Fruit fly (Drosophila melanogaster) whole organism, embryonic: ENCODE results near the gene HisCl1.

ENCODE experiments used
- Adf1 ChIP-seq: fragments of 200-800 bp; sonication (Bioruptor generic); IDR thresholded peaks from 2 replicates; pipeline ENCODE4 v1.3.6; 2022; ENCODE audit warnings: missing biosample characterization, missing genetic modification characterization
- Antp ChIP-seq: fragments of 200-800 bp; sonication (Bioruptor generic); optimal IDR thresholded peaks from 3 replicates; lab custom pipeline; 2016; ENCODE audit warnings: missing biosample characterization, missing genetic modification characterization
- BEAF-32 ChIP-seq: fragments of 200-800 bp; sonication (Bioruptor generic); optimal IDR thresholded peaks from 3 replicates; lab custom pipeline; 2017; ENCODE audit warnings: missing biosample characterization, missing genetic modification characterization, mild to moderate bottlenecking, moderate library complexity, missing genetic modification reagents
- CG10267 ChIP-seq: fragments of 200-800 bp; sonication (Bioruptor generic); optimal IDR thresholded peaks from 2 replicates; lab custom pipeline; 2018; ENCODE audit warnings: missing biosample characterization, mild to moderate bottlenecking, missing genetic modification characterization, moderate library complexity
- CG12104 ChIP-seq: fragments of 200-800 bp; sonication (Bioruptor generic); optimal IDR thresholded peaks from 3 replicates; lab custom pipeline; 2016; ENCODE audit warnings: missing biosample characterization, missing genetic modification characterization
- CG13624 ChIP-seq: fragments of 200-800 bp; sonication (Bioruptor generic); optimal IDR thresholded peaks from 2 replicates; lab custom pipeline; 2016; ENCODE audit warnings: missing biosample characterization, missing genetic modification characterization
- CG16813 ChIP-seq: fragments of 200-800 bp; sonication (Bioruptor generic); IDR thresholded peaks from 3 replicates; pipeline ENCODE4 v1.3.6; 2022; ENCODE audit warnings: missing biosample characterization, missing genetic modification characterization; ENCODE audit not compliant: partially characterized antibody
- CG2120 ChIP-seq: fragments of 200-800 bp; sonication (Bioruptor generic); optimal IDR thresholded peaks from 3 replicates; lab custom pipeline; 2016; ENCODE audit warnings: missing biosample characterization, missing genetic modification characterization
- CG3065 ChIP-seq: fragments of 200-800 bp; sonication (Bioruptor generic); optimal IDR thresholded peaks from 2 replicates; lab custom pipeline; 2016; ENCODE audit warnings: missing biosample characterization, missing genetic modification characterization
- CG31224 ChIP-seq: fragments of 200-800 bp; sonication (Bioruptor generic); IDR thresholded peaks from 2 replicates; pipeline ENCODE4 v1.3.6; 2022; ENCODE audit warnings: missing biosample characterization, missing genetic modification characterization
- CG31388 ChIP-seq: fragments of 200-800 bp; sonication (Bioruptor generic); optimal IDR thresholded peaks from 2 replicates; lab custom pipeline; 2016; ENCODE audit warnings: missing biosample characterization, missing genetic modification characterization
- CG34376 ChIP-seq: fragments of 200-800 bp; sonication (Bioruptor generic); optimal IDR thresholded peaks from 2 replicates; lab custom pipeline; 2018; ENCODE audit warnings: missing biosample characterization, mild to moderate bottlenecking, missing genetic modification characterization
- CG3726 ChIP-seq: fragments of 200-800 bp; sonication (Bioruptor generic); IDR thresholded peaks from 3 replicates; pipeline ENCODE4, ENCODE4 v1.3.6; 2022; ENCODE audit warnings: missing biosample characterization, missing genetic modification characterization
- CG4404 ChIP-seq: fragments of 200-800 bp; sonication (Bioruptor generic); IDR thresholded peaks from 2 replicates; pipeline ENCODE4 v1.3.6; 2022; ENCODE audit warnings: missing biosample characterization, missing genetic modification characterization
- CG6813 ChIP-seq: fragments of 200-800 bp; sonication (Bioruptor generic); optimal IDR thresholded peaks from 2 replicates; lab custom pipeline; 2017; ENCODE audit warnings: missing biosample characterization, missing genetic modification characterization, mild to moderate bottlenecking, moderate library complexity, missing genetic modification reagents
- CG7786 ChIP-seq: fragments of 200-800 bp; sonication (Bioruptor generic); optimal IDR thresholded peaks from 2 replicates; lab custom pipeline; 2016; ENCODE audit warnings: missing biosample characterization, missing genetic modification characterization
- CG8089 ChIP-seq: fragments of 200-800 bp; sonication (Bioruptor generic); optimal IDR thresholded peaks from 3 replicates; lab custom pipeline; 2016; ENCODE audit warnings: missing biosample characterization, missing genetic modification characterization
- CG8924 ChIP-seq: fragments of 200-800 bp; optimal IDR thresholded peaks from 3 replicates; lab custom pipeline; 2019; ENCODE audit warnings: missing biosample characterization, mild to moderate bottlenecking, missing genetic modification characterization, moderate library complexity
- CG9215 ChIP-seq: fragments of 200-800 bp; sonication (Bioruptor generic); IDR thresholded peaks from 2 replicates; pipeline ENCODE4 v1.3.6; 2022; ENCODE audit warnings: missing biosample characterization, missing genetic modification characterization
- Dad ChIP-seq: fragments of 200-800 bp; sonication (Bioruptor generic); optimal IDR thresholded peaks from 3 replicates; lab custom pipeline; 2016; ENCODE audit warnings: missing biosample characterization, missing genetic modification characterization
- Deaf1 ChIP-seq: fragments of 200-800 bp; optimal IDR thresholded peaks from 3 replicates; lab custom pipeline; 2019; ENCODE audit warnings: missing biosample characterization, mild to moderate bottlenecking, missing genetic modification characterization, moderate library complexity
- Dek ChIP-seq: fragments of 200-800 bp; sonication (Bioruptor generic); optimal IDR thresholded peaks from 3 replicates; lab custom pipeline; 2019; ENCODE audit warnings: missing biosample characterization, mild to moderate bottlenecking, missing genetic modification characterization, moderate library complexity
- Eip74EF ChIP-seq, 2 experiments: fragments of 200-800 bp in 1 of 2; fragments of >200 bp in 1 of 2; sonication (Bioruptor generic) in 1 of 2; optimal IDR thresholded peaks; 2 replicates each; lab custom pipeline; 2017 to 2019; ENCODE audit warnings: missing biosample characterization in 2 of 2, missing genetic modification characterization in 2 of 2, mild to moderate bottlenecking in 1 of 2, moderate library complexity in 1 of 2
- Elba2 ChIP-seq: fragments of 200-800 bp; sonication (Bioruptor generic); optimal IDR thresholded peaks from 3 replicates; lab custom pipeline; 2016; ENCODE audit warnings: missing biosample characterization, missing genetic modification characterization
- Gsc ChIP-seq: fragments of 200-800 bp; sonication (Bioruptor generic); IDR thresholded peaks from 2 replicates; pipeline ENCODE4 v1.3.6; 2022; ENCODE audit warnings: missing biosample characterization, missing genetic modification characterization
- HLHmδ ChIP-seq: fragments of 200-800 bp; sonication (Bioruptor generic); optimal IDR thresholded peaks from 2 replicates; lab custom pipeline; 2018; ENCODE audit warnings: missing biosample characterization, mild to moderate bottlenecking, missing genetic modification characterization, moderate library complexity
- Hr3 ChIP-seq: fragments of 200-800 bp; sonication (Bioruptor generic); optimal IDR thresholded peaks from 3 replicates; lab custom pipeline; 2016; ENCODE audit warnings: missing biosample characterization, missing genetic modification characterization
- Hr51 ChIP-seq, 2 experiments: fragments of 200-800 bp; sonication (Bioruptor generic); optimal IDR thresholded peaks; 2 replicates in 1 of 2; 3 replicates in 1 of 2; lab custom pipeline; 2016 to 2018; ENCODE audit warnings: missing biosample characterization in 2 of 2, missing genetic modification characterization in 2 of 2, mild to moderate bottlenecking in 1 of 2, moderate library complexity in 1 of 2
- Lhr ChIP-seq: fragments of 200-800 bp; sonication (Bioruptor generic); optimal IDR thresholded peaks from 3 replicates; lab custom pipeline; 2017; ENCODE audit warnings: mild to moderate bottlenecking, missing biosample characterization, missing genetic modification reagents, missing genetic modification characterization
- Med ChIP-seq: fragments of 200-800 bp; sonication (Bioruptor generic); peaks from one replicate; lab custom pipeline; 2016; ENCODE audit warnings: missing biosample characterization, missing genetic modification characterization, mild to moderate bottlenecking, inconsistent platforms, moderate library complexity
- Mes4 ChIP-seq: fragments of 200-800 bp; sonication (Bioruptor generic); optimal IDR thresholded peaks from 2 replicates; lab custom pipeline; 2016; ENCODE audit warnings: missing biosample characterization, missing genetic modification characterization
- NK7.1 ChIP-seq: fragments of 200-800 bp; sonication (Bioruptor generic); optimal IDR thresholded peaks from 3 replicates; lab custom pipeline; 2016; ENCODE audit warnings: missing biosample characterization, missing genetic modification characterization
- Oaz ChIP-seq: fragments of 200-800 bp; sonication (Bioruptor generic); IDR thresholded peaks from 2 replicates; pipeline ENCODE4 v1.3.6; 2022; ENCODE audit warnings: missing biosample characterization, missing genetic modification characterization
- Optix ChIP-seq: fragments of 200-800 bp; sonication (Bioruptor generic); IDR thresholded peaks from 3 replicates; pipeline ENCODE4 v1.3.6; 2022; ENCODE audit warnings: missing biosample characterization, missing genetic modification characterization
- Ptx1 ChIP-seq: fragments of 200-800 bp; sonication (Bioruptor generic); IDR thresholded peaks from 2 replicates; pipeline ENCODE4 v1.3.6; 2022; ENCODE audit warnings: missing biosample characterization, missing genetic modification characterization
- br ChIP-seq: fragments of >200 bp; optimal IDR thresholded peaks from 2 replicates; lab custom pipeline; 2017
- cad ChIP-seq: fragments of >200 bp; optimal IDR thresholded peaks from 2 replicates; lab custom pipeline; 2017; ENCODE audit warnings: missing biosample characterization, missing genetic modification characterization
- dan ChIP-seq: fragments of 200-800 bp; sonication (Bioruptor generic); IDR thresholded peaks from 2 replicates; pipeline ENCODE4 v1.3.6; 2022; ENCODE audit warnings: missing biosample characterization, missing genetic modification characterization
- danr ChIP-seq: fragments of 200-800 bp; sonication (Bioruptor generic); IDR thresholded peaks from 2 replicates; pipeline ENCODE4 v1.3.6; 2022; ENCODE audit warnings: missing biosample characterization, missing genetic modification characterization
- emc ChIP-seq: fragments of 200-800 bp; sonication (Bioruptor generic); optimal IDR thresholded peaks from 2 replicates; lab custom pipeline; 2016; ENCODE audit warnings: missing biosample characterization, missing genetic modification characterization
- fru ChIP-seq: fragments of >200 bp; optimal IDR thresholded peaks from 2 replicates; lab custom pipeline; 2017
- fu2 ChIP-seq: fragments of 200-800 bp; sonication (Bioruptor generic); optimal IDR thresholded peaks from 2 replicates; lab custom pipeline; 2016; ENCODE audit warnings: missing biosample characterization, missing genetic modification characterization
- her ChIP-seq: fragments of 200-800 bp; sonication (Bioruptor generic); optimal IDR thresholded peaks from 2 replicates; lab custom pipeline; 2016; ENCODE audit warnings: missing biosample characterization, missing genetic modification characterization
- hth ChIP-seq: fragments of >200 bp; optimal IDR thresholded peaks from 2 replicates; lab custom pipeline; 2017; ENCODE audit warnings: inconsistent platforms
- pnt ChIP-seq: fragments of 200-800 bp; sonication (Bioruptor generic); optimal IDR thresholded peaks from 3 replicates; lab custom pipeline; 2016; ENCODE audit warnings: missing biosample characterization, missing genetic modification characterization
- rib ChIP-seq: fragments of 200-800 bp; sonication (Bioruptor generic); IDR thresholded peaks from 2 replicates; pipeline ENCODE4 v1.3.6; 2022; ENCODE audit warnings: missing biosample characterization, missing genetic modification characterization
- sim ChIP-seq: fragments of 200-800 bp; sonication (Bioruptor generic); IDR thresholded peaks from 2 replicates; pipeline ENCODE4 v1.3.6; 2022; ENCODE audit warnings: missing biosample characterization, missing genetic modification characterization
- slbo ChIP-seq: fragments of 200-800 bp; sonication (Bioruptor generic); IDR thresholded peaks from 2 replicates; pipeline ENCODE4 v1.3.6; 2022; ENCODE audit warnings: missing biosample characterization, missing genetic modification characterization
- sna ChIP-seq: fragments of 200-800 bp; sonication (Bioruptor generic); IDR thresholded peaks from 2 replicates; pipeline ENCODE4 v1.3.6; 2022; ENCODE audit warnings: missing biosample characterization, missing genetic modification characterization; ENCODE audit not compliant: partially characterized antibody
- tll ChIP-seq, 2 experiments: fragments of 200-800 bp in 1 of 2; fragments of >200 bp in 1 of 2; sonication (Bioruptor generic) in 1 of 2; optimal IDR thresholded peaks; 2 replicates each; lab custom pipeline; 2017 to 2019; ENCODE audit warnings: missing biosample characterization in 2 of 2, missing genetic modification characterization in 2 of 2, mild to moderate bottlenecking in 1 of 2, moderate library complexity in 1 of 2
- tna ChIP-seq: fragments of 200-800 bp; sonication (Bioruptor generic); IDR thresholded peaks from 2 replicates; pipeline ENCODE4 v1.3.6; 2022; ENCODE audit warnings: missing biosample characterization, missing genetic modification characterization; ENCODE audit not compliant: partially characterized antibody
- wdn ChIP-seq: fragments of 200-800 bp; sonication (Bioruptor generic); IDR thresholded peaks from 2 replicates; pipeline ENCODE4 v1.3.6; 2022; ENCODE audit warnings: missing biosample characterization, missing genetic modification characterization

The HisCl1 gene

DNA sequence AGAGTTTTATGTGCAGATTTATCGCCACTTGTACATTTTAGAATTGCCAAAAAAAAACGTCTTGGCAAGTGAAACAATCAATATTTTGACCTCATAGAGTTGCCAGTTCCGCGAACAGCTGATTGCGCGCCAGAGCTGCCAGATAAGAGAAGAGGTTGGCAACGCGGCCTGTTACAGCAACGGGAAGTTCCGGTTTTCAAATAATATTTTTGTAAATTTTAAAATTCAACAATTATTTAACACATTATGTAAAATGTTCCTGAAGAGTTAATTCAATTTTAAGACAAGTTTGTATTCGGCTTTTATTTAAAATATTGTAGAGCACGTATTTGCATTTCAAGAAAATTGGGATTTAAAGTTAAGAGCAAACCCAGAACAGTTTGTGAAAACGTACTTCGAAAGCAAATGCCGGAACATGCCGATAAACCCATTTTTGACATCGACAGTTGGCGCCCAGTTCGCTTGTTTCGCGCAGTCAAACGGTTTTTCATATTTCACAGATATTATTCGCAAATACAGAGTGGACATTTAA, at the start of gene HisCl1, which contains the start of gene prd1 (continued):
- TF ChIP-seq fru (no peak), CG13624 (GFP tag; lab: Kevin White, UChicago) (peak; percentile 74), CG8924 (tag; lab: Kevin White, UChicago) (peak; percentile 52), CG7786 (GFP tag; lab: Kevin White, UChicago) (peak; percentile 60), Mes4 (GFP tag; lab: Kevin White, UChicago) (peak; percentile 58), slbo (GFP tag; lab: Robert Waterston, UW) (peak; percentile 76), CG4404 (GFP tag; lab: Robert Waterston, UW) (peak; percentile 51; the same call in 1 of the 2 replicates), emc (GFP tag; lab: Kevin White, UChicago) (no peak), wdn (no peak), CG8089 (peak; percentile 41), Med (peak; percentile 93), NK7.1 (GFP tag; lab: Kevin White, UChicago) (peak; percentile 18), CG34376 (GFP tag; lab: Kevin White, UChicago) (peak; percentile 77), Antp (peak; percentile 30), her (GFP tag; lab: Kevin White, UChicago) (no peak), Dek (tag; lab: Kevin White, UChicago) (peak; percentile 69), CG31224 (GFP tag; lab: Robert Waterston, UW) (no peak), sna (GFP tag; lab: Robert Waterston, UW) (0 out of 2 replicates have a peak, but pooled peaks have one; percentile 38), Eip74EF (GFP tag; optimal IDR thresholded peaks at IDR 0.05; lab: Kevin White, UChicago) (no peak), Hr51 (GFP tag; optimal IDR thresholded peaks at IDR 0.05; lab: Kevin White, UChicago) (peak in 1 of 2 experiments; percentile 43), tna (GFP tag; lab: Robert Waterston, UW) (no peak), CG12104 (peak; percentile 59), Gsc (no peak), hth (lab: Kevin White, UChicago) (no peak), rib (GFP tag; lab: Robert Waterston, UW) (no peak; the same call in 1 of the 2 replicates), CG9215 (GFP tag; lab: Robert Waterston, UW) (peak; percentile 73), Optix (GFP tag; lab: Robert Waterston, UW) (no peak), cad (GFP tag; lab: Kevin White, UChicago) (no peak), Elba2 (no peak), tll (GFP tag; optimal IDR thresholded peaks at IDR 0.05; lab: Kevin White, UChicago) (peak; percentile 5 to 46), CG31388 (GFP tag; lab: Kevin White, UChicago) (no peak), dan (GFP tag; lab: Robert Waterston, UW) (no peak), Hr3 (GFP tag; lab: Kevin White, UChicago) (peak; percentile 72), CG10267 (tag; lab: Kevin White, UChicago) (peak; percentile 71), sim (GFP tag; lab: Robert Waterston, UW) (no peak), CG3726 (GFP tag; lab: Robert Waterston, UW) (no peak), br (lab: Kevin White, UChicago) (no peak), Dad (peak; percentile 58), Lhr (peak; percentile 39), fu2 (GFP tag; lab: Kevin White, UChicago) (peak; percentile 50), CG2120 (GFP tag; lab: Kevin White, UChicago) (peak; percentile 87), Deaf1 (tag; lab: Kevin White, UChicago) (no peak), danr (no peak; the same call in 1 of the 2 replicates), pnt (GFP tag; lab: Kevin White, UChicago) (peak; percentile 53), BEAF-32 (GFP tag; lab: Kevin White, UChicago) (peak; percentile 44), CG3065 (GFP tag; lab: Kevin White, UChicago) (no peak), Adf1 (0 out of 2 replicates have a peak, but pooled peaks have one; percentile 32), HLHmδ (GFP tag; lab: Kevin White, UChicago) (peak; percentile 40), CG6813 (GFP tag; lab: Kevin White, UChicago) (peak; percentile 52), Ptx1 (GFP tag; lab: Robert Waterston, UW) (peak; percentile 76), Oaz (GFP tag; lab: Robert Waterston, UW) (no peak), CG16813 (GFP tag; lab: Robert Waterston, UW) (no peak)
